Worm (Caenorhabditis elegans): ENCODE data around the gene Y97E10AR.3.
A peak's percentile ranks its signal among the peaks of the same experiment; 100 is the strongest.

Gene Y97E10AR.3

DNA sequence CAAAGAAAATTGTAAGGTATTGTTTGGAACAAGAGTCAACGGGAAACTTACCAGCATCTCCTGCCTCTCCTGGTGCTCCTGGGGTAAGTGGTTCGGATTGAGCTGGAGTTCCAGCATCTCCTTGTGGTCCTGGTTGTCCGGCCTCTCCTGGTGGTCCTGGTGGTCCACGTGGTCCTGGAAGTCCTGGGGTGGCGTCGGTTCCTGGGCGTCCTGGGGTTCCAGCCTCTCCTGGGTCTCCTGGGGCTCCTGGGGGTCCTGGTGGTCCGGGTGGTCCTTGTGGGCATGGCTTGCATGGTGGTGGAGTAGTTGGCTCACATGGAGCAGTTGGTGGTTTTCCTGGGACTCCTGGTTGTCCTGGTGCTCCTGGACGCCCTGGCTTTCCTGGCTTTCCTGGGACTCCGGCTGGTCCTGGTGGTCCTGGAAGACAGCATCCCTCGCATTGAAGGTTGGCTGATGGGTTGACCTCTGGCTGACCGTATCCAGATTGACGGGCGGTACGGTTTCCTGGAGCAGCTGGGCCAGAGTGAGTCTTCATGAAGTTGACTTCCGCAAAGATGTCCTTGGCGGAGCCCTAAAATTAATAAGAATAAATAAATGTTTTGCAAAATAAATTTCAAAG, 42.9 kb upstream of the Y97E10AR.3 start:
- TF ChIP-seq ceh-45 (GFP tag; IDR thresholded peaks at IDR 0.05) (no peak), dmd-4 (tag; optimal IDR thresholded peaks at IDR 0.05; ENCODE audit: borderline replicate concordance) (peak; percentile 14), dve-1 (tag; optimal IDR thresholded peaks at IDR 0.05) (no peak), elt-4 (tag; optimal IDR thresholded peaks at IDR 0.05) (peak; percentile 74), Y22D7AL.16 (tag; optimal IDR thresholded peaks at IDR 0.05) (no peak), madf-2 (tag; optimal IDR thresholded peaks at IDR 0.05) (no peak)

DNA sequence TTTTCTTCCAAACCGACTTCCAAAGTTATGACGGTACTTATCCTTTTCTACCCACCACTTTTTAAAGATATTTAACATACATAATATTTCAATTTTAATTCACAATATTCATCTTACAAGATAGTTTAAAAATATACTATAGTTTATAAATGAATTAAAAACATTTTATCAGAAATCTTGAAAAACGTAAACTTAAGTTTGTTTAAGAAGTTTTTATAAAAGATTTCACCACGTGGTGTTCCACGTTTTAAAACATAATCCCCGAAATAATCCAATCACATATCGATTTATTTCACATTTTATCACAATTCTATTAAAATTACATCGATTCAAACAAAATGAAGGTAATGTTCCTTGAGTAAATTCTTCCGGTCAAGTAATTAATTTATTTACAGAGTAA, 39.4 kb upstream of the Y97E10AR.3 start, which contains the start of gene ZC513.3:
Gene ZC513.3, plus strand, starts transcription at position 301 of the 400 bp plus-strand sequence.
- TF ChIP-seq rnt-1 (tag; optimal IDR thresholded peaks at IDR 0.05) (no peak), pha-4 (tag; optimal IDR thresholded peaks at IDR 0.05) (no peak), pha-2 (tag; optimal IDR thresholded peaks at IDR 0.05) (no peak), ceh-34 (tag; optimal IDR thresholded peaks at IDR 0.05) (no peak), odd-2 (tag; optimal IDR thresholded peaks at IDR 0.05) (no peak), dve-1 (tag; optimal IDR thresholded peaks at IDR 0.05) (no peak)

DNA sequence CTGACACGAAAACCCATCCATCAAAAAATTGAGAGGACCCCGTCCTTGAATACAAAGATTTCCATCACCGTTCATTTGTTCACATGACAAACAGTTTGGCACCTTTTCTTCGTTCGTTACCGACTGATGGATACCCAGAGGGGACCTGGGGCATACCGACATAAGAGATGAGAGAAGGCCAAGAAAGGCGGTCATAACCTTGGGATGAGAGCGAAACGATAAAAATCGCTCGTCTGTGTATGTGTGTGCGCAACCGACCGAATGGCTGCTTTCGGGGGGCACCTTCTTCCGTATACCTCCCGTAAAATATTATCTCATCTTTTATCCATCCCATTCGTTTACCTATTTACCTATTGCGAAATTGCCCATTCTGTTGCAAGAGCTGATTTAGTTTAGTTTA, 37.6 kb upstream of the Y97E10AR.3 start:
- TF ChIP-seq ceh-22 (tag; optimal IDR thresholded peaks at IDR 0.05), result no peak
- TF ChIP-seq tbx-7 (tag; optimal IDR thresholded peaks at IDR 0.05), result no peak
- TF ChIP-seq pros-1 (tag; optimal IDR thresholded peaks at IDR 0.05), result no peak
- no peak for TF ChIP-seq hlh-13 (GFP tag; optimal IDR thresholded peaks at IDR 0.05)
- no peak for TF ChIP-seq ceh-9 (tag; optimal IDR thresholded peaks at IDR 0.05)
- TF ChIP-seq npax-4 (tag; optimal IDR thresholded peaks at IDR 0.05), result no peak
- no peak for TF ChIP-seq K02D7.2 (tag; optimal IDR thresholded peaks at IDR 0.05)
- TF ChIP-seq ref-2 (tag; optimal IDR thresholded peaks at IDR 0.05), result no peak
- no peak for TF ChIP-seq hlh-8 (tag; optimal IDR thresholded peaks at IDR 0.05)
- no peak for TF ChIP-seq sdc-2 (tag; optimal IDR thresholded peaks at IDR 0.05)
- TF ChIP-seq syd-9 (tag; optimal IDR thresholded peaks at IDR 0.05), result no peak
- TF ChIP-seq hlh-30 (tag; optimal IDR thresholded peaks at IDR 0.05; ENCODE audit: insufficient read depth), result no peak
- TF ChIP-seq K09A11.1 (tag; optimal IDR thresholded peaks at IDR 0.05; ENCODE audit: insufficient read depth), result no peak
- TF ChIP-seq fkh-6 (tag; optimal IDR thresholded peaks at IDR 0.05), result no peak
- TF ChIP-seq ceh-19 (GFP tag; optimal IDR thresholded peaks at IDR 0.05), result no peak
- no peak for TF ChIP-seq unc-42 (tag; optimal IDR thresholded peaks at IDR 0.05)
- no peak for TF ChIP-seq sox-4 (tag; optimal IDR thresholded peaks at IDR 0.05)
- TF ChIP-seq odd-2 (tag; optimal IDR thresholded peaks at IDR 0.05), result no peak

- TF ChIP-seq ama-1 (optimal IDR thresholded peaks at IDR 0.05) (no peak), ahr-1 (tag; optimal IDR thresholded peaks at IDR 0.05) (no peak), hlh-30 (tag; optimal IDR thresholded peaks at IDR 0.05; ENCODE audit: insufficient read depth) (no peak), unc-86 (tag; optimal IDR thresholded peaks at IDR 0.05) (no peak), pros-1 (tag; optimal IDR thresholded peaks at IDR 0.05) (no peak), ceh-31 (tag; optimal IDR thresholded peaks at IDR 0.05) (no peak), pat-9 (tag; optimal IDR thresholded peaks at IDR 0.05) (no peak)
Measured at ce11 chrV:8043664-8044063, 36.4 kb upstream of the Y97E10AR.3 start.

- no peak for TF ChIP-seq ztf-16 (tag; optimal IDR thresholded peaks at IDR 0.05)
- TF ChIP-seq unc-42 (tag; optimal IDR thresholded peaks at IDR 0.05), result no peak
- TF ChIP-seq nfya-1 (tag; optimal IDR thresholded peaks at IDR 0.05), result no peak
Measured at ce11 chrV:8041336-8041868, 34.1 kb upstream of the Y97E10AR.3 start.
